Worm (Caenorhabditis elegans) whole organism, L2 larva: Measurements from ENCODE around the gene C50E3.12.

Source experiments
- R02D3.7 ChIP-seq: fragments of 150-350 bp; optimal IDR thresholded peaks from 2 replicates; lab custom pipeline; 2014; ENCODE audit warnings: missing biosample characterization, missing genetic modification characterization
- Y55F3AM.14 ChIP-seq: fragments of 200-800 bp; sonication (Bioruptor generic); optimal IDR thresholded peaks from 2 replicates; lab custom pipeline; 2018; ENCODE audit warnings: mild to moderate bottlenecking, missing genetic modification characterization, missing compliant biosample characterization
- elt-1 ChIP-seq: fragments of 150-350 bp; optimal IDR thresholded peaks from 2 replicates; lab custom pipeline; 2014; ENCODE audit warnings: missing biosample characterization, missing genetic modification characterization
- mdl-1 ChIP-seq, 2 experiments: fragments of 150-350 bp in 1 of 2; sonication (generic microtip) in 1 of 2; optimal IDR thresholded peaks; 2 replicates each; lab custom pipeline; 2017; ENCODE audit warnings: missing biosample characterization in 2 of 2, missing genetic modification characterization in 2 of 2
- nhr-10 ChIP-seq: sonication (generic microtip); optimal IDR thresholded peaks from 2 replicates; lab custom pipeline; 2017; ENCODE audit warnings: missing biosample characterization, missing genetic modification characterization
- nhr-12 ChIP-seq: fragments of 150-350 bp; optimal IDR thresholded peaks from 2 replicates; lab custom pipeline; 2014; ENCODE audit warnings: missing biosample characterization, missing genetic modification characterization
- nhr-25 ChIP-seq: fragments of 150-350 bp; sonication (generic microtip); optimal IDR thresholded peaks from 3 replicates; lab custom pipeline; 2014; ENCODE audit warnings: missing biosample characterization, missing genetic modification characterization
- skn-1 ChIP-seq: sonication (generic microtip); optimal IDR thresholded peaks from 2 replicates; lab custom pipeline; 2017; ENCODE audit warnings: missing biosample characterization, missing genetic modification characterization
- unc-55 ChIP-seq: fragments of 150-350 bp; sonication (generic microtip); optimal IDR thresholded peaks from 3 replicates; lab custom pipeline; 2014; ENCODE audit warnings: missing biosample characterization, missing genetic modification reagents, missing genetic modification characterization
- zag-1 ChIP-seq: fragments of 150-350 bp; optimal IDR thresholded peaks from 2 replicates; lab custom pipeline; 2014; ENCODE audit warnings: missing biosample characterization, missing genetic modification characterization

DNA sequence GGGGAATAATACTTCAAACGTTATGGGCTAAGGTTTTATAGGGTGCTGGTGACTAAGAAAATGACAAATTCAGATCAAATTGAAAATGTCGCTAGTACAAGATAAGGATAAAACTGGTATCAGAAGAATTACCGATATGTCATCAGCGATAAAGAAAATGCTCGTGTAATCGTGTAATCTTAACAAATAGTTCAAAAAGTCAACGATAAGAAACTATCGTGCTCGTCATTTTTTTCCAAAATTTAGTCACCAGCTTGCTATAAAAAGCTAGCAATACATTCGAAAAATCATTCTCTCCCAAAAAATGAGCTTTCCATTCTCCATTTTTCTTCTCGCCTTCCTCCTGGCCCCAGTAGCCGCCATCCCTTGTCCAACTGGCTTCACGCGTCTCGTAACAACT, 15.9 kb upstream of the C50E3.12 start, which contains the start of gene clec-45:
- TF ChIP-seq unc-55, result no peak
- TF ChIP-seq nhr-25, result no peak
- TF ChIP-seq mdl-1 (tag; optimal IDR thresholded peaks at IDR 0.05; lab: Kevin White, UChicago), result no peak
- TF ChIP-seq zag-1 (tag; lab: Kevin White, UChicago), result no peak
- no peak for TF ChIP-seq R02D3.7 (tag; lab: Kevin White, UChicago)
- no peak for TF ChIP-seq nhr-12 (tag; lab: Kevin White, UChicago)
- no peak for TF ChIP-seq elt-1 (tag; lab: Kevin White, UChicago)
- no peak for TF ChIP-seq Y55F3AM.14 (GFP tag; lab: Kevin White, UChicago)
- TF ChIP-seq nhr-10 (tag; lab: Kevin White, UChicago), result no peak
- no peak for TF ChIP-seq skn-1 (tag; lab: Kevin White, UChicago)
